Fruit fly (Drosophila melanogaster): ENCODE results near the gene Stam.

The Stam gene

DNA sequence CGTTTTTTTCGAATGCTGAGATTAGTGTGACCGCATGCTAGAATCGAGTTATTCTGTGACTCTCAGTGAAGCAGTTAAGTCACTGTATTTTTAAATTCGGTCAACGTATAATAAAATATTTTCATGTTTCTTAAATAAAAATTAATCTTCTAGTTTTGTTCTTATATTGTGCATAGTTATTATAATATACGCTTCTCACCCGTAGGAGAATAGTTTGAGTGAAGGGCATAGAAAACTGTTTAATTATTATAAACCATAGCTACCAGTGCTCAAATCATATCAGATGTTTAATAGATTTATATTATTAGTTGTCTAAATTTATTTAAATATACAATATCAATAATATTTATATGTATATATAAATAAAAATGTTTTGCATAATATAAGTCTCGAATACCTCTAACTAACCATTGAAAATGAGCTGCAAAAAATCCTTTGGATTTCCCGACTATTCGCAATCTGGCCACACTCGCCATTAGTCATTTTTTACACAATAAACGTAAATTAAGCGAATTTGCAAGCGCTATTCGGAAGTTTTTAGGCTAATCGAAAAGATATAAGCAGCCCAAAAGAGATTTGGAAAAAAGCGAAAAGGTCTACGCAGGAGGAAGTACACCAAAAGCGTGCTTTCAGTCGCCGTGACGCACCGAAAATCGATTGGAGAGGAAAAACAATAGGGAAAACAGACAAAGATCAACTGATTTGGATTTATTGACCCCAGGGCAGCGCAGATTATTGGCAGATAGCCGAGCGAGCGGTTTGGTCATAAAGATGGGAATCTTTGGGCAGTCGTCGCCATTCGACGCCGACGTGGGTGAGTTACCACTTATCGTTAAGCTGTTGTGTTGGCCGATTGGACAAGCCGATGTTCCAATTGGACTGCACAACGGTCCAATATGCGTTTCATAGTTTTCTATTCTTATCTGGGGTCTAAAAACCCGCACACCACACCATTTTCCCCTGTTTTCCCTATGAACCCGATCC is at the start of gene Stam, which contains the start of gene aurB (continued):
- TF ChIP-seq CG18599 (GFP tag; optimal IDR thresholded peaks at IDR 0.05) = peak; percentile 59
- peak; percentile 42 for TF ChIP-seq oc (tag; optimal IDR thresholded peaks at IDR 0.05)
- 0 out of 3 replicates have a peak, but pooled peaks have one; percentile 25 for TF ChIP-seq ase (GFP tag; IDR thresholded peaks at IDR 0.05)
- TF ChIP-seq CG10543 (GFP tag; optimal IDR thresholded peaks at IDR 0.05) = peak; percentile 45
- TF ChIP-seq CG14667 (GFP tag; IDR thresholded peaks at IDR 0.05) = 0 out of 2 replicates have a peak, but pooled peaks have one; percentile 12
- TF ChIP-seq fru (optimal IDR thresholded peaks at IDR 0.05) = no peak
- TF ChIP-seq klu (GFP tag; IDR thresholded peaks at IDR 0.05) = no peak
- TF ChIP-seq CG13123 (GFP tag; optimal IDR thresholded peaks at IDR 0.05) = no peak
- no peak for TF ChIP-seq usp (GFP tag; optimal IDR thresholded peaks at IDR 0.05)
- no peak for TF ChIP-seq Bteb2 (GFP tag; optimal IDR thresholded peaks at IDR 0.05)
- peak; percentile 15 for TF ChIP-seq ind (GFP tag; optimal IDR thresholded peaks at IDR 0.05)
- no peak for TF ChIP-seq pan (optimal IDR thresholded peaks at IDR 0.05)
- peak in 1 of 2 experiments; percentile 37 for TF ChIP-seq pan (GFP tag; optimal IDR thresholded peaks at IDR 0.05 in 1 of 2, IDR thresholded peaks at IDR 0.05 in 1 of 2)
- TF ChIP-seq CG8478 (optimal IDR thresholded peaks at IDR 0.05) = no peak
- TF ChIP-seq CG11504 (tag; optimal IDR thresholded peaks at IDR 0.05) = peak; percentile 73
- peak; percentile 74 for TF ChIP-seq grau (tag; optimal IDR thresholded peaks at IDR 0.05)
- TF ChIP-seq Sox102F (GFP tag; optimal IDR thresholded peaks at IDR 0.05) = peak; percentile 71
- no peak for TF ChIP-seq Atf-2 (GFP tag; optimal IDR thresholded peaks at IDR 0.05)
- TF ChIP-seq da (GFP tag; optimal IDR thresholded peaks at IDR 0.05) = no peak
- peak; percentile 51; the same call in 1 of the 3 replicates for TF ChIP-seq CG34422 (GFP tag; IDR thresholded peaks at IDR 0.05)
- TF ChIP-seq CkIIα-i1 (GFP tag; IDR thresholded peaks at IDR 0.05) = no peak
- TF ChIP-seq pnt (GFP tag; optimal IDR thresholded peaks at IDR 0.05) = no peak
- peak; percentile 11 for TF ChIP-seq Sin3A (optimal IDR thresholded peaks at IDR 0.05)
- no peak for TF ChIP-seq ato (GFP tag; IDR thresholded peaks at IDR 0.05; ENCODE audit: partially characterized antibody)
- TF ChIP-seq phol (tag; optimal IDR thresholded peaks at IDR 0.05) = peak; percentile 71
- TF ChIP-seq dysf (GFP tag; IDR thresholded peaks at IDR 0.05) = peak; percentile 35; the same call in 1 of the 3 replicates
- TF ChIP-seq Hey (tag; optimal IDR thresholded peaks at IDR 0.05) = no peak
- no peak for TF ChIP-seq CG11723 (GFP tag; optimal IDR thresholded peaks at IDR 0.05)
- no peak for TF ChIP-seq CG10462 (GFP tag; optimal IDR thresholded peaks at IDR 0.05)
- peak; percentile 29 for TF ChIP-seq CG8281 (tag; optimal IDR thresholded peaks at IDR 0.05)
- TF ChIP-seq gro (GFP tag; optimal IDR thresholded peaks at IDR 0.05) = no peak
- no peak for TF ChIP-seq zfh2 (GFP tag; optimal IDR thresholded peaks at IDR 0.05)
- TF ChIP-seq NfI (GFP tag; optimal IDR thresholded peaks at IDR 0.05) = peak; percentile 63
- no peak for TF ChIP-seq CG3847 (GFP tag; IDR thresholded peaks at IDR 0.05)
- no peak for TF ChIP-seq CG8290 (GFP tag; optimal IDR thresholded peaks at IDR 0.05)
- no peak for TF ChIP-seq CG8290 (tag; optimal IDR thresholded peaks at IDR 0.05)
- no peak for TF ChIP-seq CG1832 (GFP tag; optimal IDR thresholded peaks at IDR 0.05)
- no peak for TF ChIP-seq CG31224 (GFP tag; IDR thresholded peaks at IDR 0.05)
- TF ChIP-seq CG5180 (GFP tag; optimal IDR thresholded peaks at IDR 0.05) = no peak
- TF ChIP-seq CG17359 (tag; optimal IDR thresholded peaks at IDR 0.05) = peak; percentile 51
- no peak for TF ChIP-seq jigr1 (GFP tag; IDR thresholded peaks at IDR 0.05)
- no peak for TF ChIP-seq CG15011 (GFP tag; optimal IDR thresholded peaks at IDR 0.05)
- 0 out of 2 replicates have a peak, but pooled peaks have one; percentile 36 for TF ChIP-seq CG14441 (GFP tag; IDR thresholded peaks at IDR 0.05)
- TF ChIP-seq corto (GFP tag; optimal IDR thresholded peaks at IDR 0.05) = no peak
- TF ChIP-seq vvl (GFP tag; IDR thresholded peaks at IDR 0.05) = peak; percentile 71
- no peak for TF ChIP-seq dimm (GFP tag; IDR thresholded peaks at IDR 0.05)
- no peak for TF ChIP-seq dan (GFP tag; IDR thresholded peaks at IDR 0.05)
- no peak for TF ChIP-seq crol (GFP tag; IDR thresholded peaks at IDR 0.05)
- no peak for TF ChIP-seq CG33213 (GFP tag; optimal IDR thresholded peaks at IDR 0.05)
- TF ChIP-seq CG16813 (GFP tag; IDR thresholded peaks at IDR 0.05; ENCODE audit: partially characterized antibody) = no peak
- TF ChIP-seq NFAT (GFP tag; IDR thresholded peaks at IDR 0.05) = peak; percentile 21; the same call in 1 of the 2 replicates
